Worm (Caenorhabditis elegans) whole organism, dauer: ENCODE results near the gene mecr-1.

Experiments used
- unc-62 ChIP-seq: sonication (generic microtip); optimal IDR thresholded peaks from 2 replicates; lab custom pipeline; 2017; ENCODE audit warnings: missing biosample characterization, missing genetic modification reagents, missing genetic modification characterization

The mecr-1 gene

DNA sequence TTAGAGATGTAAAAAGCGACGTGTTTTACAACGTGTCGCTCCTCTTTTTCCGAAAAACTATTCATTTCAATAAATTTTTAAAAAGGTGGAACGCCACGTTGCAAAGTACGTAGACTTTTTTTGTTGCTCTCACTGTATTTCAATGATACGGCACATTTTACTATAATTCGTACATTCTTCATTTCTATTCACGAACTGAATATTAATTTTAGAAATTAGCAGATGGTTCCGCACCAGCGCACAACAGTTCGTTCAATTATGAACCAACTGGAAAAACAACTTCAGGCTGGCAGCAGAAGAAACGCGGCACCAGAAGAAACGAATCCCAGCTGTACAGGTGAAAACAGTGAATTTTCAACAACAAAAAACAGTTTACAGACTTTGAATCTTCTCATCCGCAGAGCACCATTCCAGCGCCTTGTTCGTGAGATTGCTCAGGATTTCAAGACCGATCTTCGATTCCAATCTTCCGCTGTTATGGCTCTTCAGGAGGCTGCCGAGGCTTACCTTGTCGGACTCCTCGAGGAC, 3.8 kb downstream of the mecr-1 start, which contains the start of the genes W09H1.4 and his-73:
TSS of gene W09H1.4 (plus strand) at position 301 of the 528 bp plus-strand sequence.
TSS of gene his-73 (plus strand) at position 478 of the 528 bp plus-strand sequence.
- TF ChIP-seq unc-62 (GFP tag; lab: Kevin White, UChicago) = no peak

DNA sequence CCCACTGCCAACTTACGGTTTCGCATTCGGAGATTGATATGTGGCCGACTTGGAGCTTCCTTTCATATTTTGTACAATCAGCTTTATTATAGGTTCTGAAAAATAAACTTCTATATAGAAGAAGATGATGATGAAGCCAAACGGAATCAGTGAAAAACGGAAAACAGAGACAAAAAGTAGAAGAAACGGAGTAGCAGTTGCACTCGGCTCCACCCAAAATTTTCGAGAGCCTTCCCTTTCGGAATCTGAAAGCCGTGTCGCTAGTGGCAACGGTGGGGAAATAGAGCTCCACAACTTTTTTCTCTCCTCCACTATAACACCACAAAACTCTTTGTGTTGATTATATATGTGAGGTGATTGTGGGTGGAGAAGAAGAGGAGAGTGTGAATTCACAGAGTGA, 5.6 kb downstream of the mecr-1 start, which contains the start of gene W09H1.1:
TSS of gene W09H1.1 (minus strand) at position 101 of the 400 bp plus-strand sequence.
- TF ChIP-seq unc-62 (GFP tag; lab: Kevin White, UChicago) = no peak

DNA sequence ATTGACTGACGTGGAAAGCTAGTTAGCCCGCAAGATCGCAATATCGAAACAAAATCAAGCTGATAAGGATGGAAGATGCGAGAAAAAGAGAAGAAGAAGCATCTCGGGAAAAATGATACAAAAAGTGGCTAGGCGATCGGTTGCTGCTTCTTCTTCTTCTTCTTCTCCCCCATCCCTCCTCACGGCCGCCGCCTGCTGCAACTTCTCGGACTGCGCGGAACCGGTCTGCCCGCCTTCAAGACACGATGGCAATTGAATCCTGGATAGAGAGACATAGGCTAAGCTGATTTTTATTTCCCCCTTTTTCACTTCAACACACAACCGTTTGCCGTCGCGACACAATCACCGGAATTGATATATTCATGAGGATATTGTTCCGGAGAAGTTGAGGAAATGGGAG, 12.7 kb downstream of the mecr-1 start:
- no peak for TF ChIP-seq unc-62 (GFP tag; lab: Kevin White, UChicago)

DNA sequence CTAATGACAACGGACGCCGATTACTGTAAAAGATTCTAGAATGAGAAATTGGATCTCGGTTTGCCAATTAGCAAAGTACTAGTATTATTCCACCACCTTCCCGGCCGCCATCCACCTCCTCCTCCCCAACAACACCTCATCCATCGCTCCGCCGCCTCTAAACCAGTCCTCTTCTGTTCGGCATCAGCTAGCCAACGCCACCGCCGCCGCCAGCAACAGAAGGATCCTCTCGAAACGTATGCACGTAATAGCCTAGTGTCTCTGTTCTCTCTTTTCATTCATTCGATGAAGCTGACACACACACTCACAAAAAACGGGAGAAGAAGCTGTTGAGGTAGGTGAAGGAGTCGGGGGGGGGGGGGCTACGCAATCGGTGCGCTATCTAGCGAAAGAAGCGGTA, 16.4 kb downstream of the mecr-1 start:
- no peak for TF ChIP-seq unc-62 (GFP tag; lab: Kevin White, UChicago)

DNA sequence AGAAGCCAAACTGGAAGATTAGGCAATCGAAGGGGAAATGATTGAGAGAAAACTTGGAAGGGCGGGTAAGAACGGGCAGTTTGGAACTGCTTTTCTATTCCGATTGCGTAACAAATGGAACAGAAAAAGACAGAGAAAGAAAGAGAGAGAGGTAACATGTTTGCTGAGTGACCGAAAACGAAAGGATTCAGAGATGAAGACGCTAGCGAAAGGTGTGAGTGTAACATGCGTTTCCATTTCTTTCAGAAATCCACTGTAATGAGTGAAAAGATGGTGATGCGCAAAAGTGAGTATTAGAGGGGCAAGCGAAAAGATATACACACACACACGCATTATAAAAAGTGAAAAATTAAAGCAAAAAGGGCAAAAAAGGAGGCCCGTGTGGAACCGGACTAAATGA, 19.6 kb downstream of the mecr-1 start:
- no peak for TF ChIP-seq unc-62 (GFP tag; lab: Kevin White, UChicago)

DNA sequence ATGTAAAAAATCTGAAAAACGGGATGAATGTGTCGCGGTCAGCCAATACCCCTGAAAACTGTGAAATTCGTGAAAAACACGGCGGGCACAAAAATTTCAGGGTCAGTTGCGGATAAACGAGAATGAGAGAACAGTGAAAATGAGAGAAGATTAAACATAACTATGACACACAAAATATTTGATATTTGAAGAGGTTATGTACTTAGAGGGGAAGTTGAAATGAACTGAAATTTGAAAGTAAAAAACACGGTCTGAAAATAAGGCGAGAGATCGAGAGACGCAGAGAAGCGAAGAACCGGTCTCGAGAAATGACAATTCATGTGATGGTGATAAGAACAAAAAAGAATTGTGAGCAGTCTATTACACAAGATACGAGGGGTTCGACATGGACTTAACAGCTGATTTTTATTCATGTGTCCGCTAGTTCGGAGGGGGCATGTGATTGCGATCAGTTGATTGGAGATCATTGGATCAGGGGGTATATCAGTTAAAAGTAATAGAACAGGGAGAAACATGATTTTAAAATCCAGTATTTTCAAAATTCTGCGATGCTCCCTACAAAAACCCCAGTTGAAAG, 21.3 kb downstream of the mecr-1 start, which contains the start of gene moe-3:
TSS of gene moe-3 (minus strand) at position 51 of the 577 bp plus-strand sequence.
- TF ChIP-seq unc-62 (GFP tag; lab: Kevin White, UChicago) = no peak

DNA sequence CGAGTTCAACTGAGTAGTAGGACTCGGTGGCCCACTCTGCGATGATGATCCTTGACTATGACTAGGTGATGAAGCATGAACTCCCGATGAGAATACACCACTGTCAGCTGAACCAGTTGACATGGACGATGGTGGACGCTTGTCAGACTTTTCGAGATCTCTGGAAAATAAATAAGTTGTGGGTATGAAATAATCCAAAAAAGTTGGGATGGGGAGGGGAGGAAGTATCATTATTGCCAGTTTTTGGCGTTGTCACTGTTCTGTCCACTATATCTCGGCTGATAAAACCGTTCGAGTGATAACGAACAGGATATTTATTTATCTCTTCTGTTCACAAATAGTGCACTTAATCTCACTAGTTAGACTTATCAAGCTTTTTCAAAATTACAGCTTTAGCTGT, 23.1 kb downstream of the mecr-1 start:
- TF ChIP-seq unc-62 (GFP tag; lab: Kevin White, UChicago) = no peak

DNA sequence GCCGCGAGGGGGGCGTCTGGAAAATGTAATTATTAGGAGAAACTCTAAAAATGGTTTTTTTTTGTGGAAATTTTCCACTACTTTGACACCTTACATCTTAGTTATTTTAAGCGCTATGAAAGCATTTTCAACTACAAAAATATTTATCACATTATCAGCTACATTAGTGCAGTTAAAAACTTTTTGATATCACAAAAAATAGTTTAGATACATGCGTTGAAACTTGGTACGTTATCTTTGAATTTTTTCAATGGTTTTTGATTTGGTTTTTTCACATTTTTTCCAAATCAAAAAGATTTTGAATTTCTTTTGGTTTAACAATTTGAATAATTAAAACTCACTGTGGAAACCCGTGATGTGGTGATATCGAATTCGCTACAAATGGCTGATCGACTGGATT, 24.1 kb downstream of the mecr-1 start:
- TF ChIP-seq unc-62 (GFP tag; lab: Kevin White, UChicago) = no peak

DNA sequence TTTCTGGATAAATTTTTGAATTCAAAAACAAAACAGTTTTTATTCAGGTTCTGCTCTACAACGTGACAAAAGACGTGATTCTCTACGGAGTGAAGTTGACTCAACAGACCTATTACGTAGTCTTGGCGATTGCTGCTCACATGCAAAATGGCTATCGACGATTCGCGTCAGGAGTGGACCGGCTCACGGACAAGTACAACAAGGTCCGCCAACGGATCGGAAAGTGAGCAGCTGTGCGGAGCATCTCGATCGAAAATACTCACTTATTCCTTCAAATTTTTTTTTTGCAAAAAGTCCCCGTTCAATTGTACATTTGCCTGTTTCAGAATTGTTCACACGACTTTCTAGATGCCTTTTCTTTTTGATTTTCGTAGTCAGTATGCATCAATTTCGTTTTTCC, 27.2 kb downstream of the mecr-1 start:
- TF ChIP-seq unc-62 (GFP tag; lab: Kevin White, UChicago) = no peak

DNA sequence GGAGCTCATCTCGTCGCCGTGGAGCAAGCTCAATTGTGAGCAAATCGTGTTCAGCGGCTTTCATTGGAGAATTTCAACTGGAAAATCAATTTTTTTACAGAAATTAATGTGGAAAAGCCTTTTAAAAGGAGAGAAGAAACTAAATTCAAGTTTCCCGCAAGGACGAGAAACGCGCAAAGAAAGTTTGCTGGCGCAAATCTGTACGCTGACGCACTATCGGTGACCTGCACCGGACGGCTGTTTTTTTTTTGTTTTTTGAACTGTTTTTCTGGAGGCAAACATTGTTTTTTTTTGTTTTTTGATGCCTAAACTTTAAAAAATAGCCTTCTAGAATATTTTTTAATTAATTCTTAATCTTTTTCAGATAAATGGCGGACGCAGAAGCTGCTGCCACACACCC, 30.1 kb downstream of the mecr-1 start, which contains the start of the genes hpr-17 and F32A11.1:
TSS of gene hpr-17 (minus strand) at position 77 of the 400 bp plus-strand sequence.
TSS of gene F32A11.1 (plus strand) at position 359 of the 400 bp plus-strand sequence.
- no peak for TF ChIP-seq unc-62 (GFP tag; lab: Kevin White, UChicago)

DNA sequence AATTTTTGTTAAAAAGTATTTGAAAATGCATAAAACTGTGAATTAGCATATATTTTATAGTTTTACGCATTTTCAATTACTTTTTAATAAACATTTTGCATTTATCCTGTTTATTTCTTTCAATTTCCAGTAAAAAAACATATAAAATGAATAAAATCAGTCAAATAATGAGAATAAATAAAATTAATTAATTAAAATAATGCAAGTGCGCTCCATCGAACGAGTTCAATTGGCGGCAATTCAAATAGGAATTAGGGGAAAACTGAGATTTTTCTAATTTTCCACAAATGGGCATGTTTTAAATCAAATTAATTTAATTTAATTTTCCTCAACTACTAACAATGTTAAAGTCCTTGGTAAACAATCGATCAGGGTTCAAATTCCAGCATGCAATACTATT, 31.0 kb downstream of the mecr-1 start:
- no peak for TF ChIP-seq unc-62 (GFP tag; lab: Kevin White, UChicago)

DNA sequence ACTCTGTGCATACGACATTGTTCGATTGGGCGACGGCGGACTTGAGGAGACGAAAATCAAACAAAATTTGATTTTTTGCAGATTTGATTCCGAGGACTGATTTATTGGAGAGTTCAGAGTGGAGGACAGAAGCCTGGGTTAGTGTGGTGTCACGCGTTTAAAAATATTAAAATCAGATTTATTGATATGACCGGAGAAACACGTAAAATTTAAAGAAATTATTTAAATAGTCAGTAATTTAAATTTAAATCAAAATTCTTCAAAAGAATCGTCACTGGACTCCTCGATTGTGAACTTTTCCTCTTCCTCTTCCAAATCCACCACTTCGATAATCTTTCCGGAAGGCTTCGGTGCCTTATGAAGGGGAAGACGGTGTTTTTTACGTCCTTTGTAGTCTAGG, 33.8 kb downstream of the mecr-1 start, which contains the start of gene spe-18:
TSS of gene spe-18 (minus strand) at position 101 of the 400 bp plus-strand sequence.
- TF ChIP-seq unc-62 (GFP tag; lab: Kevin White, UChicago) = no peak

DNA sequence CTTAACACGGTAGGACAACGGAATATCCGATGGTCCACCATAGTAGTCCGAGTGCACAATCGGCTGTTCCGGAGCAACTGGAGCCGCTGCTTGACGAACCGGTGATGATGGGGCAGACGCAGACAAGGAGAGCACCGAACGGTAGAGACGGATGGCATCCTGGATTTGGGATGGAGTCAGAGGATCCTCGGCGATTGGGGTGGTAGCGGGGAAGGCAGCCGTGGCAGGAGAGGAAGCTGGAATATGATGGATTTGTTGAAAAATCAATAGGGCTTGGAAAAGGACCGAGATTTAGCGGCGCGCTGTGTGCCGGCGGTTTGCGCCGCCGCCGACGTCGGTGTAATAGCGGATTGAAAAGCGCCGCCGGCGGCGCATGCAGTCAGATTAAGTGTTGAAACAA, 34.7 kb downstream of the mecr-1 start:
- no peak for TF ChIP-seq unc-62 (GFP tag; lab: Kevin White, UChicago)

DNA sequence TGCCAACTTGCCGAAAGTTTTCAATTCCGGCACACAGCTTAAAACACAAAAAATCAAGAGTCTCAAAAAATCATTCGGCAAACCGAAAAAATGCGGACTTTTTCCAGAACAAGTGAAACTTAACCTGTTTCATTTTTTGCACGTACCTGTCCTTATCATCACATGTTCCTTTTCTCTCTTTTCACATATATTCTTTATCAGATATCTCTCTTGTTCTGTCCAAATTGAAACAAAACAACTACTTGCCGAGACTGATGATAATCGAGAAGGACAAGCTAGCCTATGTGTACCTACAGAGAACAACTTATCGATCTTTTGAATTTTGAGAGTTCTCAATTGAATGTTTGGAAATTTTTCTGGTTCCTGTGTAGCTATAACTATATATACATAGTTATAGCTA, 37.1 kb downstream of the mecr-1 start:
- TF ChIP-seq unc-62 (GFP tag; lab: Kevin White, UChicago) = no peak

DNA sequence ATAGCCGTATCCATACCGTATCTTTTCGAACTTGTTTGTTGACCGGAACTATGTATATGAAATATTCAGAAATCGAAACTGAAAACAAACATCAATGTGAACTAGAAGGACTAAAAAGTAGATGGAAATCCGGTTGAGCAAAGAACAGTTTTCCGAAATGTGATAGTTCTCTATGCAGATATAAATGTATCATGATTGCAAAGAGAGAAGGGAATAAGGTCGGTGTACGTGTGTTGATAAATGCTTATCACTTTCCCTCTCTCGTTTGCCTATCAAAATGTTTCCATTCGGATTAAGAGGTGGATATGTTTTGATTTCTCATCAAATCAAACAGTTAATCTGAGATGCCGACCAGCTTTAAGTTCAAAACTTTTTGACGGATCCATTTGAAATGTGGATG, 38.9 kb downstream of the mecr-1 start:
- no peak for TF ChIP-seq unc-62 (GFP tag; lab: Kevin White, UChicago)

DNA sequence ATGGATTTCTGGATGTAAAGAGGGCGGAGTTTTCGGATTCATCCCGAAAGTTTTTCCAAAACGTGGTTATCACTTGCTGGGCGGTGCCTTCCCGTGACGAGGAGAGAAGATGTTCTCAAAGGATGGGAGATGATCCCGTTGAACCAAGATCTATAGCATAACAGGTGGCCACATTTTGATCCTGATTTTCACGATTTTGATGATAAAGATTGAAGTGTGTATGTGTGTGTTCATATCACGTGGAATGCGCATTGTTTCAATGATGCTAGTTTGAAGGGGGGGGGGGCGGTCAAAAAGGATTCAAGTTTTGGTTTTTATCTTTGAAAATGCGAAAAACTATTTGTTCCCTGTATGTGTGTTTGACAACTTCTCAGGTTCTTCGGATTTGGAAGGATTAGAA, 41.9 kb downstream of the mecr-1 start, which contains the start of gene mltn-1:
TSS of gene mltn-1 (minus strand) at position 22 of the 400 bp plus-strand sequence.
- TF ChIP-seq unc-62 (GFP tag; lab: Kevin White, UChicago) = no peak

DNA sequence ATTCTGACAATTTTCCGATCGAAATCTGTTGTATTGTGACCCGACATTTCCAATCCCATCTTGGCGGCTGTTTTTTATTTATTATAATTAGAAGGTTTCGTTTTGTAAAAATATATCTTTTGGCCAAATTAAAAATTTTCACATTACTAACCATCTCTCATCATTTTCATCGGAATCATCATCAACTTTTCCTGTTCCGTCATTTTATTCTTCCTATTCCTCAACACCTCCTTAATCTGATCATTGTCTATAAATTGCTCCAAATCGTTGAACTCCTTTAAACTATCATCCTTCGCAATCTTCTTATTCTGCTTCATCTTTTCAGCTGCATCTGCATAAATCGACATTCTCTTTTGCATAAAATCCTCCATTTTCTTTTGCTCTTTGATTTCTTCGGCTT, 44.7 kb downstream of the mecr-1 start:
- no peak for TF ChIP-seq unc-62 (GFP tag; lab: Kevin White, UChicago)
